Fruit fly (Drosophila melanogaster) whole organism, embryonic: ENCODE data around the gene CG10019.

Experiments used
- Atf3 ChIP-seq: fragments of 200-800 bp; sonication (Bioruptor generic); optimal IDR thresholded peaks from 3 replicates; lab custom pipeline; 2016; ENCODE audit warnings: missing biosample characterization, missing genetic modification characterization
- B-H2 ChIP-seq: fragments of 200-800 bp; sonication (Bioruptor generic); optimal IDR thresholded peaks from 2 replicates; lab custom pipeline; 2018; ENCODE audit warnings: missing biosample characterization, mild to moderate bottlenecking, missing genetic modification characterization
- CG10267 ChIP-seq: fragments of 200-800 bp; sonication (Bioruptor generic); optimal IDR thresholded peaks from 2 replicates; lab custom pipeline; 2018; ENCODE audit warnings: missing biosample characterization, mild to moderate bottlenecking, missing genetic modification characterization, moderate library complexity
- CG10274 ChIP-seq: fragments of 200-800 bp; sonication (Bioruptor generic); optimal IDR thresholded peaks from 3 replicates; lab custom pipeline; 2017; ENCODE audit warnings: missing biosample characterization, mild to moderate bottlenecking, missing genetic modification characterization
- CG12299 ChIP-seq: fragments of 200-800 bp; sonication (Bioruptor generic); optimal IDR thresholded peaks from 2 replicates; lab custom pipeline; 2018; ENCODE audit warnings: missing biosample characterization, mild to moderate bottlenecking, missing genetic modification characterization
- CG12942 ChIP-seq: fragments of 200-800 bp; sonication (Bioruptor generic); optimal IDR thresholded peaks from 3 replicates; lab custom pipeline; 2016; ENCODE audit warnings: missing biosample characterization, missing genetic modification characterization
- CG1529 ChIP-seq: fragments of 200-800 bp; sonication (Bioruptor generic); optimal IDR thresholded peaks from 3 replicates; lab custom pipeline; 2018; ENCODE audit warnings: missing biosample characterization, missing genetic modification characterization
- CG17802 ChIP-seq: fragments of 200-800 bp; sonication (Bioruptor generic); optimal IDR thresholded peaks from 2 replicates; lab custom pipeline; 2018; ENCODE audit warnings: missing biosample characterization, mild to moderate bottlenecking, missing genetic modification characterization, moderate library complexity
- CG2889 ChIP-seq: fragments of 200-800 bp; sonication (Bioruptor generic); IDR thresholded peaks from 3 replicates; pipeline ENCODE4 v1.3.6; 2022; ENCODE audit warnings: missing biosample characterization, missing genetic modification characterization
- CG33557 ChIP-seq: fragments of 200-800 bp; sonication (Bioruptor generic); optimal IDR thresholded peaks from 2 replicates; lab custom pipeline; 2019; ENCODE audit warnings: missing biosample characterization, mild to moderate bottlenecking, missing genetic modification characterization, moderate library complexity
- CG3995 ChIP-seq: fragments of 200-800 bp; sonication (Bioruptor generic); optimal IDR thresholded peaks from 3 replicates; lab custom pipeline; 2016; ENCODE audit warnings: missing biosample characterization, missing genetic modification characterization
- CG4328 ChIP-seq: fragments of 200-800 bp; sonication (Bioruptor generic); optimal IDR thresholded peaks from 3 replicates; lab custom pipeline; 2017; ENCODE audit warnings: missing biosample characterization, missing genetic modification reagents, missing genetic modification characterization
- CG6254 ChIP-seq: fragments of 200-800 bp; sonication (Bioruptor generic); optimal IDR thresholded peaks from 3 replicates; lab custom pipeline; 2017; ENCODE audit warnings: mild to moderate bottlenecking, missing biosample characterization, missing genetic modification reagents, missing genetic modification characterization
- CG7357 ChIP-seq: fragments of 200-800 bp; sonication (Bioruptor generic); IDR thresholded peaks from 3 replicates; pipeline ENCODE4 v1.3.6; 2022; ENCODE audit warnings: missing biosample characterization, missing genetic modification characterization
- CG8359 ChIP-seq: fragments of 200-800 bp; sonication (Bioruptor generic); optimal IDR thresholded peaks from 2 replicates; lab custom pipeline; 2017; ENCODE audit warnings: missing biosample characterization, mild to moderate bottlenecking, missing genetic modification characterization, borderline replicate concordance
- CG9215 ChIP-seq: fragments of 200-800 bp; sonication (Bioruptor generic); IDR thresholded peaks from 2 replicates; pipeline ENCODE4 v1.3.6; 2022; ENCODE audit warnings: missing biosample characterization, missing genetic modification characterization
- CG9609 ChIP-seq: fragments of 200-800 bp; sonication (Bioruptor generic); optimal IDR thresholded peaks from 3 replicates; lab custom pipeline; 2016; ENCODE audit warnings: missing biosample characterization, missing genetic modification characterization
- CTCF ChIP-seq: fragments of 200-800 bp; sonication (Bioruptor generic); optimal IDR thresholded peaks from 2 replicates; lab custom pipeline; 2017; ENCODE audit warnings: missing biosample characterization, mild to moderate bottlenecking, missing genetic modification characterization, moderate library complexity
- Camta ChIP-seq: fragments of 200-800 bp; sonication (Bioruptor generic); optimal IDR thresholded peaks from 2 replicates; lab custom pipeline; 2016; ENCODE audit warnings: missing biosample characterization, missing genetic modification characterization
- Dp ChIP-seq: fragments of 200-800 bp; sonication (Bioruptor generic); optimal IDR thresholded peaks from 2 replicates; lab custom pipeline; 2018; ENCODE audit warnings: missing biosample characterization, mild to moderate bottlenecking, missing genetic modification characterization, moderate library complexity
- Gsc ChIP-seq: fragments of 200-800 bp; sonication (Bioruptor generic); IDR thresholded peaks from 2 replicates; pipeline ENCODE4 v1.3.6; 2022; ENCODE audit warnings: missing biosample characterization, missing genetic modification characterization
- HLH3B ChIP-seq: fragments of 200-800 bp; sonication (Bioruptor generic); IDR thresholded peaks from 2 replicates; pipeline ENCODE4 v1.3.6; 2022; ENCODE audit warnings: missing biosample characterization, missing genetic modification characterization
- Lpt ChIP-seq: fragments of >200 bp; optimal IDR thresholded peaks from 2 replicates; lab custom pipeline; 2018; ENCODE audit warnings: missing biosample characterization, missing genetic modification characterization
- Med ChIP-seq: fragments of 200-800 bp; sonication (Bioruptor generic); peaks from one replicate; lab custom pipeline; 2016; ENCODE audit warnings: missing biosample characterization, missing genetic modification characterization, mild to moderate bottlenecking, inconsistent platforms, moderate library complexity
- NC2β ChIP-seq: fragments of 200-800 bp; sonication (Bioruptor generic); optimal IDR thresholded peaks from 2 replicates; lab custom pipeline; 2016; ENCODE audit warnings: missing biosample characterization, missing genetic modification characterization
- Nf-YC ChIP-seq: fragments of 200-800 bp; optimal IDR thresholded peaks from 3 replicates; lab custom pipeline; 2019; ENCODE audit warnings: missing biosample characterization, mild to moderate bottlenecking, missing genetic modification characterization, moderate library complexity
- Oli ChIP-seq: fragments of 200-800 bp; sonication (Bioruptor generic); optimal IDR thresholded peaks from 2 replicates; lab custom pipeline; 2018; ENCODE audit warnings: missing biosample characterization, mild to moderate bottlenecking, missing genetic modification characterization, moderate library complexity
- Pdp1 ChIP-seq, 2 experiments: fragments of 200-800 bp; sonication (Bioruptor generic); optimal IDR thresholded peaks; 3 replicates each; lab custom pipeline; 2016; ENCODE audit warnings: missing biosample characterization in 2 of 2, missing genetic modification characterization in 2 of 2, mild to moderate bottlenecking in 1 of 2, moderate library complexity in 1 of 2
- Rx ChIP-seq: fragments of 200-800 bp; sonication (Bioruptor generic); IDR thresholded peaks from 2 replicates; pipeline ENCODE4 v1.3.6; 2022; ENCODE audit warnings: missing biosample characterization, missing genetic modification characterization
- Six4 ChIP-seq: fragments of 200-800 bp; sonication (Bioruptor generic); optimal IDR thresholded peaks from 2 replicates; lab custom pipeline; 2016; ENCODE audit warnings: missing biosample characterization, missing genetic modification characterization
- Vsx1 ChIP-seq: fragments of 200-800 bp; sonication (Bioruptor generic); optimal IDR thresholded peaks from 2 replicates; lab custom pipeline; 2017; ENCODE audit warnings: missing biosample characterization, mild to moderate bottlenecking, missing genetic modification characterization, missing genetic modification reagents
- Xbp1 ChIP-seq: fragments of 200-800 bp; sonication (Bioruptor generic); optimal IDR thresholded peaks from 3 replicates; lab custom pipeline; 2016; ENCODE audit warnings: missing biosample characterization, mild to moderate bottlenecking, missing genetic modification characterization
- bab2 ChIP-seq: fragments of 200-800 bp; sonication (Bioruptor generic); optimal IDR thresholded peaks from 2 replicates; lab custom pipeline; 2016; ENCODE audit warnings: missing biosample characterization, missing genetic modification characterization
- bbx ChIP-seq: fragments of 200-800 bp; sonication (Bioruptor generic); IDR thresholded peaks from 2 replicates; pipeline ENCODE4 v1.3.6; 2022; ENCODE audit warnings: missing biosample characterization, missing genetic modification characterization; ENCODE audit not compliant: partially characterized antibody
- cg ChIP-seq: fragments of 200-800 bp; sonication (Bioruptor generic); optimal IDR thresholded peaks from 3 replicates; lab custom pipeline; 2019; ENCODE audit warnings: missing biosample characterization, mild to moderate bottlenecking, missing genetic modification characterization, moderate library complexity
- danr ChIP-seq: fragments of 200-800 bp; sonication (Bioruptor generic); IDR thresholded peaks from 2 replicates; pipeline ENCODE4 v1.3.6; 2022; ENCODE audit warnings: missing biosample characterization, missing genetic modification characterization
- emc ChIP-seq: fragments of 200-800 bp; sonication (Bioruptor generic); optimal IDR thresholded peaks from 2 replicates; lab custom pipeline; 2016; ENCODE audit warnings: missing biosample characterization, missing genetic modification characterization
- ems ChIP-seq: fragments of 200-800 bp; sonication (Bioruptor generic); optimal IDR thresholded peaks from 3 replicates; lab custom pipeline; 2016; ENCODE audit warnings: missing biosample characterization, missing genetic modification characterization
- gsb-n ChIP-seq: fragments of 200-800 bp; sonication (Bioruptor generic); optimal IDR thresholded peaks from 3 replicates; lab custom pipeline; 2018; ENCODE audit warnings: missing biosample characterization, mild to moderate bottlenecking, missing genetic modification characterization
- hth ChIP-seq: fragments of >200 bp; optimal IDR thresholded peaks from 2 replicates; lab custom pipeline; 2017; ENCODE audit warnings: inconsistent platforms
- knrl ChIP-seq: fragments of 200-800 bp; sonication (Bioruptor generic); IDR thresholded peaks from 3 replicates; pipeline ENCODE4 v1.3.6; 2022; ENCODE audit warnings: missing biosample characterization, missing genetic modification characterization; ENCODE audit not compliant: partially characterized antibody
- lab ChIP-seq: fragments of 200-800 bp; sonication (Bioruptor generic); optimal IDR thresholded peaks from 3 replicates; lab custom pipeline; 2017; ENCODE audit warnings: missing biosample characterization, missing genetic modification characterization, mild to moderate bottlenecking, moderate library complexity, missing genetic modification reagents
- lov ChIP-seq, 2 experiments: fragments of 200-800 bp in 1 of 2; fragments of >200 bp in 1 of 2; sonication (Bioruptor generic) in 1 of 2; IDR thresholded peaks in 1 of 2; optimal IDR thresholded peaks in 1 of 2; 2 replicates in 1 of 2; 3 replicates in 1 of 2; pipeline versions ENCODE4 v1.3.6 to Lab custom; 2017 to 2022; ENCODE audit warnings: missing biosample characterization in 1 of 2, missing genetic modification characterization in 1 of 2
- mam ChIP-seq: fragments of 200-800 bp; sonication (Bioruptor generic); optimal IDR thresholded peaks from 3 replicates; lab custom pipeline; 2016; ENCODE audit warnings: missing biosample characterization, missing genetic modification characterization
- nerfin-1 ChIP-seq: fragments of 200-800 bp; sonication (Bioruptor generic); optimal IDR thresholded peaks from 3 replicates; lab custom pipeline; 2019; ENCODE audit warnings: missing biosample characterization, mild to moderate bottlenecking, missing genetic modification characterization, moderate library complexity
- nom ChIP-seq: fragments of 200-800 bp; sonication (Bioruptor generic); optimal IDR thresholded peaks from 2 replicates; lab custom pipeline; 2017; ENCODE audit warnings: missing biosample characterization, missing genetic modification characterization, mild to moderate bottlenecking, moderate library complexity, missing genetic modification reagents
- p53 ChIP-seq: fragments of 200-800 bp; sonication (Bioruptor generic); optimal IDR thresholded peaks from 2 replicates; lab custom pipeline; 2016; ENCODE audit warnings: missing biosample characterization, missing genetic modification characterization
- sim ChIP-seq: fragments of 200-800 bp; sonication (Bioruptor generic); IDR thresholded peaks from 2 replicates; pipeline ENCODE4 v1.3.6; 2022; ENCODE audit warnings: missing biosample characterization, missing genetic modification characterization
- tll ChIP-seq, 2 experiments: fragments of 200-800 bp in 1 of 2; fragments of >200 bp in 1 of 2; sonication (Bioruptor generic) in 1 of 2; optimal IDR thresholded peaks; 2 replicates each; lab custom pipeline; 2017 to 2019; ENCODE audit warnings: missing biosample characterization in 2 of 2, missing genetic modification characterization in 2 of 2, mild to moderate bottlenecking in 1 of 2, moderate library complexity in 1 of 2
- trh ChIP-seq: fragments of 200-800 bp; sonication (Bioruptor generic); optimal IDR thresholded peaks from 2 replicates; lab custom pipeline; 2016; ENCODE audit warnings: missing biosample characterization, missing genetic modification characterization

The CG10019 gene

DNA sequence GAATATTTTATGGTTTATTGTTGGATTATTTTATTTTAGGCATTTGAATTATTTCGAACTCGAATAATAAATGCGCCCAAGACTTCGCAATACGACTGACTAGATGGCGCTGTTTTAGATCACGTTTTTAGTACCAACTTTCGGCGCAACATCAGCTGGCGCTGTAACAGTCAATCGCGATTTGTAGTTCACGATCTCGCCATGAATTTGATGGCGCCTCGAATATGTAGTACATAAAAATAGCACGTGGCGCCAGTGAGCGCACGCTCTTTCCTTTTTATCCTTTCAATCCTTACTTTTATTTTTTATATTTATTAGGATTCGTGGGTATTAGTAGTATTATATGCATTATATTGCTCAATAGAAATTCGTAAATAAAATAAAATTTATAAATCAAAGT is 56.0 kb downstream of the CG10019 start (continued):
- TF ChIP-seq danr (GFP tag; lab: Robert Waterston, UW) (peak; percentile 54), Pdp1 (GFP tag; optimal IDR thresholded peaks at IDR 0.05; lab: Kevin White, UChicago) (peak; percentile 45 to 60), nom (GFP tag; lab: Kevin White, UChicago) (no peak), CG17802 (tag; lab: Kevin White, UChicago) (peak; percentile 14), CG10274 (no peak), Dp (GFP tag; lab: Kevin White, UChicago) (peak; percentile 83), CTCF (peak; percentile 98), lab (GFP tag; lab: Kevin White, UChicago) (peak; percentile 50), Six4 (GFP tag; lab: Kevin White, UChicago) (peak; percentile 39), trh (GFP tag; lab: Kevin White, UChicago) (peak; percentile 62), CG12299 (peak; percentile 19), emc (GFP tag; lab: Kevin White, UChicago) (peak; percentile 16), CG6254 (GFP tag; lab: Kevin White, UChicago) (no peak), Oli (tag; lab: Kevin White, UChicago) (peak; percentile 73), CG4328 (GFP tag; lab: Kevin White, UChicago) (peak; percentile 23), Gsc (GFP tag; lab: Robert Waterston, UW) (no peak), NC2β (GFP tag; lab: Kevin White, UChicago) (peak; percentile 79), Vsx1 (GFP tag; lab: Kevin White, UChicago) (peak; percentile 45), CG8359 (peak; percentile 87), CG2889 (GFP tag; lab: Robert Waterston, UW) (peak; percentile 69; the same call in 2 of the 3 replicates), B-H2 (GFP tag; lab: Kevin White, UChicago) (peak; percentile 6), tll (GFP tag; optimal IDR thresholded peaks at IDR 0.05; lab: Kevin White, UChicago) (no peak), CG3995 (GFP tag; lab: Kevin White, UChicago) (no peak), Camta (GFP tag; lab: Kevin White, UChicago) (peak; percentile 82), cg (GFP tag; lab: Kevin White, UChicago) (no peak), CG1529 (GFP tag; lab: Kevin White, UChicago) (peak; percentile 47), nerfin-1 (no peak), bbx (no peak), CG9609 (peak; percentile 75), mam (GFP tag; lab: Kevin White, UChicago) (peak; percentile 59), Nf-YC (tag; lab: Kevin White, UChicago) (peak; percentile 37), Atf3 (GFP tag; lab: Kevin White, UChicago) (peak; percentile 84), CG10267 (tag; lab: Kevin White, UChicago) (peak; percentile 34), ems (GFP tag; lab: Kevin White, UChicago) (no peak), Med (peak; percentile 96), HLH3B (GFP tag; lab: Robert Waterston, UW) (peak; percentile 66), CG9215 (GFP tag; lab: Robert Waterston, UW) (peak; percentile 33; the same call in 1 of the 2 replicates), knrl (GFP tag; lab: Robert Waterston, UW) (peak; percentile 26; the same call in 1 of the 3 replicates), Lpt (no peak), Rx (peak; percentile 85), p53 (GFP tag; lab: Kevin White, UChicago) (peak; percentile 22), Xbp1 (GFP tag; lab: Kevin White, UChicago) (peak; percentile 83), lov (optimal IDR thresholded peaks at IDR 0.05; lab: Kevin White, UChicago) (no peak), lov (GFP tag; IDR thresholded peaks at IDR 0.05; lab: Robert Waterston, UW) (peak; percentile 70; the same call in 1 of the 3 replicates), CG12942 (GFP tag; lab: Kevin White, UChicago) (peak; percentile 50), bab2 (peak; percentile 66), hth (lab: Kevin White, UChicago) (no peak), gsb-n (tag; lab: Kevin White, UChicago) (peak; percentile 43), sim (GFP tag; lab: Robert Waterston, UW) (peak; percentile 56; the same call in 1 of the 2 replicates), CG33557 (GFP tag; lab: Kevin White, UChicago) (peak; percentile 66), CG7357 (GFP tag; lab: Robert Waterston, UW) (peak; percentile 19; the same call in 1 of the 3 replicates)
